Worm (Caenorhabditis elegans) whole organism, L4/young adult: ENCODE data around the gene plp-2.

Source experiments
- W03F9.2 ChIP-seq: fragments of 150-350 bp; optimal IDR thresholded peaks from 2 replicates; lab custom pipeline; 2014; ENCODE audit warnings: missing biosample characterization, missing genetic modification characterization
- him-1 ChIP-seq: sonication (generic microtip); optimal IDR thresholded peaks from 2 replicates; lab custom pipeline; 2016; ENCODE audit warnings: missing genotype, missing genetic modification reagents, missing genetic modification characterization, missing compliant biosample characterization

DNA sequence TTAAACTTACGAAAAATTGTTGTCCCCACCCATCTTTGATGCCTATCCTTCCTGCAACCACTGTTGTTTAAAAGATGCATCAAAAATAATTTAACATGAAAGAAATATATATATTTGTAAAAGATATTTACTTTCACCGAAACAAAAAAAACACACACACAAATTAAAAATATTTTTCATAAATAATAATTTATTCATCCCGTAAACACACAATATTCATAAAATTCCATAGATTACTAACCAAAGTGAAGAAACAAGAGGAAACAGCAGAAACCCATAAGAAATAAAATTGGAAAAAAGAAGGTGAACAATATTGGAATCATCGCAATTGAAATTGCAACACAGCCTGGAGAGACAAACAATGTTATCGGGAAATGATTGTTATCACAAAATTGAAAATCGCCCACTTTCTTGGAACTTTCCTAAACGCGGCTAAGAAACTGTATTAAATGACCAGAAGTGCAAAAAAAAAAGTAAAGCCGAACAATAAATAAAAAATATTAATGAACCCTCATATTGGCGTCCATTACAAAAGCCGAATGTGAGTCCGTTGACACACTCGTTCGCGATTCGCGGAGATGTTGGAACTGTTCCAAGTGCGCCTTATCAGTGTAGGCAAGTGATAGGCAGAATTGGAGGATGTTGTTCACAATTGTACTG, 21.4 kb upstream of the plp-2 start, which contains the start of gene slc-25A18.1:
- no peak for TF ChIP-seq him-1 (tag; lab: Kevin White, UChicago)
- no peak for TF ChIP-seq W03F9.2 (tag; lab: Kevin White, UChicago)
